Worm (Caenorhabditis elegans): ENCODE data around the gene imp-2.

The imp-2 gene

ce11 chrIV:11109771-11110170 is 8.9 kb downstream of the imp-2 start, which contains the start of gene pigk-1 (continued):
- no peak for TF ChIP-seq nhr-11 (tag; optimal IDR thresholded peaks at IDR 0.05)
- TF ChIP-seq lir-3 (tag; optimal IDR thresholded peaks at IDR 0.05), result no peak
- TF ChIP-seq ZK337.2 (GFP tag; IDR thresholded peaks at IDR 0.05), result no peak
- TF ChIP-seq egl-27 (tag; optimal IDR thresholded peaks at IDR 0.05), result no peak
- TF ChIP-seq ceh-28 (tag; optimal IDR thresholded peaks at IDR 0.05), result no peak
- TF ChIP-seq lin-29 (GFP tag; IDR thresholded peaks at IDR 0.05), result no peak
- peak; percentile 41; the same call in 1 of the 2 replicates for TF ChIP-seq Y48G9A.11 (GFP tag; IDR thresholded peaks at IDR 0.05)
- no peak for TF ChIP-seq fos-1 (tag; optimal IDR thresholded peaks at IDR 0.05)
- TF ChIP-seq saeg-2 (GFP tag; IDR thresholded peaks at IDR 0.05), result no peak
- TF ChIP-seq nhr-77 (tag; optimal IDR thresholded peaks at IDR 0.05), result no peak
- TF ChIP-seq spr-3 (GFP tag; optimal IDR thresholded peaks at IDR 0.05), result no peak
- peak; percentile 54; the same call in 1 of the 2 replicates for TF ChIP-seq pha-4 (GFP tag; IDR thresholded peaks at IDR 0.05)
- no peak for TF ChIP-seq pha-4 (tag; optimal IDR thresholded peaks at IDR 0.05)
- TF ChIP-seq lim-7 (GFP tag; IDR thresholded peaks at IDR 0.05), result no peak
- 0 out of 2 replicates have a peak, but pooled peaks have one; percentile 41 for TF ChIP-seq daf-19 (GFP tag; conservative IDR thresholded peaks at IDR 0.05)
- no peak for TF ChIP-seq snpc-4 (tag; optimal IDR thresholded peaks at IDR 0.05)
- no peak for TF ChIP-seq zip-2 (tag; optimal IDR thresholded peaks at IDR 0.05)
- no peak for TF ChIP-seq daf-16 (GFP tag; optimal IDR thresholded peaks at IDR 0.05)
- no peak for TF ChIP-seq daf-16 (tag; optimal IDR thresholded peaks at IDR 0.05)
- no peak for TF ChIP-seq ceh-20 (GFP tag; IDR thresholded peaks at IDR 0.05)
- TF ChIP-seq tag-97 (GFP tag; IDR thresholded peaks at IDR 0.05), result no peak
- no peak for TF ChIP-seq mxl-2 (GFP tag; conservative IDR thresholded peaks at IDR 0.05)
- TF ChIP-seq nhr-6 (tag; optimal IDR thresholded peaks at IDR 0.05), result no peak
- no peak for TF ChIP-seq duxl-1 (tag; optimal IDR thresholded peaks at IDR 0.05; ENCODE audit: poor library complexity)
- TF ChIP-seq sdz-12 (GFP tag; optimal IDR thresholded peaks at IDR 0.05), result no peak
- peak; percentile 52 for TF ChIP-seq lin-38 (GFP tag; IDR thresholded peaks at IDR 0.05)
- TF ChIP-seq lin-1 (GFP tag; IDR thresholded peaks at IDR 0.05), result no peak
- TF ChIP-seq ceh-44 (GFP tag; IDR thresholded peaks at IDR 0.05), result no peak

ce11 chrIV:11105724-11106123 is 13.0 kb downstream of the imp-2 start, which contains the start of gene srlf-24:
srlf-24 (minus strand) TSS chrIV:11105824.
- TF ChIP-seq ctbp-1 (GFP tag; IDR thresholded peaks at IDR 0.05) (no peak), mdl-1 (tag; optimal IDR thresholded peaks at IDR 0.05) (no peak), dpl-1 (GFP tag; optimal IDR thresholded peaks at IDR 0.05) (no peak), hlh-11 (tag; optimal IDR thresholded peaks at IDR 0.05) (no peak), lim-7 (GFP tag; IDR thresholded peaks at IDR 0.05) (no peak), unc-62 (GFP tag; optimal IDR thresholded peaks at IDR 0.05 in 1 of 2) (no peak), unc-62 (tag; optimal IDR thresholded peaks at IDR 0.05) (no peak), fkh-10 (GFP tag; optimal IDR thresholded peaks at IDR 0.05) (no peak), tag-97 (GFP tag; IDR thresholded peaks at IDR 0.05) (no peak), nhr-102 (tag; optimal IDR thresholded peaks at IDR 0.05) (no peak), ztf-11 (tag; optimal IDR thresholded peaks at IDR 0.05) (no peak), mep-1 (tag; optimal IDR thresholded peaks at IDR 0.05) (no peak), duxl-1 (tag; optimal IDR thresholded peaks at IDR 0.05; ENCODE audit: poor library complexity) (no peak), ZK546.5 (tag; optimal IDR thresholded peaks at IDR 0.05) (no peak), dmd-6 (GFP tag; IDR thresholded peaks at IDR 0.05) (no peak)

- TF ChIP-seq unc-62 (GFP tag; optimal IDR thresholded peaks at IDR 0.05 in 1 of 2) (peak in 1 of 2 experiments; percentile 85), unc-62 (tag; optimal IDR thresholded peaks at IDR 0.05) (no peak), saeg-2 (GFP tag; IDR thresholded peaks at IDR 0.05) (no peak)
Measured at ce11 chrIV:11103501-11103900, 15.2 kb downstream of the imp-2 start.
